Fruit fly (Drosophila melanogaster): ENCODE data around the gene CG9154.

The CG9154 gene

dm6 chr2L:6090365-6090764 lies 19.9 kb upstream of the CG9154 start:
- no peak for TF ChIP-seq toy (GFP tag; IDR thresholded peaks at IDR 0.05)
- TF ChIP-seq CG2199 (GFP tag; IDR thresholded peaks at IDR 0.05) = 0 out of 3 replicates have a peak, but pooled peaks have one; percentile 41
- TF ChIP-seq CG10979 (tag; optimal IDR thresholded peaks at IDR 0.05) = no peak
- TF ChIP-seq CG4328 (GFP tag; optimal IDR thresholded peaks at IDR 0.05) = no peak
- TF ChIP-seq B-H2 (GFP tag; optimal IDR thresholded peaks at IDR 0.05) = peak; percentile 16
- no peak for TF ChIP-seq insv (GFP tag; optimal IDR thresholded peaks at IDR 0.05)
- peak; percentile 79 for TF ChIP-seq crol (GFP tag; IDR thresholded peaks at IDR 0.05)
- TF ChIP-seq kni (GFP tag; optimal IDR thresholded peaks at IDR 0.05) = peak; percentile 87
- TF ChIP-seq CG34376 (GFP tag; optimal IDR thresholded peaks at IDR 0.05) = peak; percentile 62
- TF ChIP-seq CG13123 (GFP tag; optimal IDR thresholded peaks at IDR 0.05) = no peak
- peak; percentile 60 for TF ChIP-seq sug (tag; optimal IDR thresholded peaks at IDR 0.05)
- peak; percentile 81 for TF ChIP-seq sd (tag; optimal IDR thresholded peaks at IDR 0.05)
- TF ChIP-seq Ssrp (tag; optimal IDR thresholded peaks at IDR 0.05) = no peak
- 0 out of 2 replicates have a peak, but pooled peaks have one; percentile 27 for TF ChIP-seq chm (GFP tag; IDR thresholded peaks at IDR 0.05)
- no peak for TF ChIP-seq H15 (GFP tag; IDR thresholded peaks at IDR 0.05)
- TF ChIP-seq CG8290 (GFP tag; optimal IDR thresholded peaks at IDR 0.05) = no peak
- TF ChIP-seq CG8290 (tag; optimal IDR thresholded peaks at IDR 0.05) = peak in 1 of 2 experiments; percentile 30
- TF ChIP-seq cwo (GFP tag; optimal IDR thresholded peaks at IDR 0.05) = peak; percentile 68
- peak; percentile 92 for TF ChIP-seq z (GFP tag; IDR thresholded peaks at IDR 0.05)
- peak; percentile 56; the same call in 1 of the 2 replicates for TF ChIP-seq CG42726 (GFP tag; IDR thresholded peaks at IDR 0.05; ENCODE audit: partially characterized antibody)
- TF ChIP-seq ftz-f1 (GFP tag; optimal IDR thresholded peaks at IDR 0.05) = peak; percentile 27
- TF ChIP-seq br (optimal IDR thresholded peaks at IDR 0.05) = no peak
- TF ChIP-seq Trl (optimal IDR thresholded peaks at IDR 0.05) = peak in 1 of 2 experiments; percentile 7
- no peak for TF ChIP-seq Trl (GFP tag; optimal IDR thresholded peaks at IDR 0.05)
- peak; percentile 59; the same call in 1 of the 2 replicates for TF ChIP-seq Adf1 (GFP tag; IDR thresholded peaks at IDR 0.05)
- no peak for TF ChIP-seq NC2α (GFP tag; optimal IDR thresholded peaks at IDR 0.05)
- no peak for TF ChIP-seq CG2129 (GFP tag; IDR thresholded peaks at IDR 0.05; ENCODE audit: partially characterized antibody)
- peak; percentile 86; the same call in 2 of the 4 replicates for TF ChIP-seq chinmo (GFP tag; IDR thresholded peaks at IDR 0.05; ENCODE audit: partially characterized antibody)
- peak; percentile 26 for TF ChIP-seq CG2678 (tag; optimal IDR thresholded peaks at IDR 0.05)
- no peak for TF ChIP-seq CG16863 (GFP tag; optimal IDR thresholded peaks at IDR 0.05)
- no peak for TF ChIP-seq chif (GFP tag; optimal IDR thresholded peaks at IDR 0.05)
- TF ChIP-seq nerfin-2 (GFP tag; IDR thresholded peaks at IDR 0.05; ENCODE audit: partially characterized antibody) = 0 out of 2 replicates have a peak, but pooled peaks have one; percentile 8
- peak; percentile 84 for TF ChIP-seq Deaf1 (tag; optimal IDR thresholded peaks at IDR 0.05)
- TF ChIP-seq ci (GFP tag; IDR thresholded peaks at IDR 0.05) = peak; percentile 26; the same call in 1 of the 3 replicates
- TF ChIP-seq Meics (GFP tag; optimal IDR thresholded peaks at IDR 0.05) = no peak
- peak in 1 of 2 experiments; percentile 77 for TF ChIP-seq Hr78 (GFP tag; optimal IDR thresholded peaks at IDR 0.05)
- TF ChIP-seq slou (GFP tag; optimal IDR thresholded peaks at IDR 0.05) = no peak
- TF ChIP-seq vvl (GFP tag; IDR thresholded peaks at IDR 0.05) = peak; percentile 19; the same call in 1 of the 2 replicates
- peak; percentile 69; the same call in 1 of the 2 replicates for TF ChIP-seq rib (GFP tag; IDR thresholded peaks at IDR 0.05)
- peak; percentile 92 for TF ChIP-seq CG12769 (tag; optimal IDR thresholded peaks at IDR 0.05)
- no peak for TF ChIP-seq pan (optimal IDR thresholded peaks at IDR 0.05)
- TF ChIP-seq pan (GFP tag; optimal IDR thresholded peaks at IDR 0.05 in 1 of 2, IDR thresholded peaks at IDR 0.05 in 1 of 2) = peak in 1 of 2 experiments; percentile 20
- TF ChIP-seq CG17829 (tag; optimal IDR thresholded peaks at IDR 0.05) = no peak
- TF ChIP-seq CG13894 (tag; optimal IDR thresholded peaks at IDR 0.05) = peak; percentile 28
- peak; percentile 64 for TF ChIP-seq mirr (GFP tag; optimal IDR thresholded peaks at IDR 0.05)
- no peak for TF ChIP-seq CG14965 (GFP tag; optimal IDR thresholded peaks at IDR 0.05; ENCODE audit: borderline replicate concordance)
- TF ChIP-seq sqz (GFP tag; optimal IDR thresholded peaks at IDR 0.05) = peak; percentile 15
- peak; percentile 16; the same call in 1 of the 2 replicates for TF ChIP-seq Bgb (GFP tag; IDR thresholded peaks at IDR 0.05; ENCODE audit: partially characterized antibody)
- no peak for TF ChIP-seq hkb (optimal IDR thresholded peaks at IDR 0.05)
- TF ChIP-seq hkb (GFP tag; IDR thresholded peaks at IDR 0.05) = no peak
- peak; percentile 69 for TF ChIP-seq Blimp-1 (GFP tag; optimal IDR thresholded peaks at IDR 0.05)
